Worm (Caenorhabditis elegans) whole organism, L4 larva: ENCODE measurements around the gene F26G5.1.
A peak's percentile ranks its signal among the peaks of the same experiment; 100 is the strongest.

Source experiments
- D1046.2 ChIP-seq: fragments of 200-800 bp; sonication (Bioruptor generic); IDR thresholded peaks from 2 replicates; pipeline ENCODE4 v1.3.6; 2022; ENCODE audit warnings: missing genetic modification characterization, missing compliant biosample characterization
- F49E8.2 ChIP-seq: sonication (generic microtip); optimal IDR thresholded peaks from 2 replicates; lab custom pipeline; 2016; ENCODE audit warnings: missing compliant biosample characterization, mild to moderate bottlenecking, missing genetic modification characterization, borderline replicate concordance
- aha-1 ChIP-seq: fragments of 150-350 bp; peaks from one replicate; lab custom pipeline; 2014; ENCODE audit warnings: missing biosample characterization, missing genetic modification characterization
- ceh-20 ChIP-seq: fragments of 200-800 bp; sonication (Bioruptor generic); IDR thresholded peaks from 2 replicates; pipeline ENCODE4 v1.3.6; 2022; ENCODE audit warnings: missing genetic modification reagents, missing genetic modification characterization, missing compliant biosample characterization
- ceh-32 ChIP-seq: sonication (generic microtip); optimal IDR thresholded peaks from 2 replicates; lab custom pipeline; 2016; ENCODE audit warnings: mild to moderate bottlenecking, missing genetic modification characterization, missing compliant biosample characterization; ENCODE audit not compliant: poor library complexity
- ceh-62 ChIP-seq: sonication (generic microtip); optimal IDR thresholded peaks from 2 replicates; lab custom pipeline; 2017; ENCODE audit warnings: missing biosample characterization, missing genetic modification characterization
- daf-12 ChIP-seq: fragments of 150-350 bp; optimal IDR thresholded peaks from 2 replicates; lab custom pipeline; 2014; ENCODE audit warnings: missing biosample characterization, missing genetic modification reagents, missing genetic modification characterization
- dmd-9 ChIP-seq: fragments of 200-800 bp; sonication (Bioruptor generic); IDR thresholded peaks from 2 replicates; pipeline ENCODE4 v1.3.6; 2022; ENCODE audit warnings: missing genetic modification reagents, missing genetic modification characterization, missing compliant biosample characterization
- duxl-1 ChIP-seq: sonication (generic microtip); optimal IDR thresholded peaks from 2 replicates; lab custom pipeline; 2016; ENCODE audit warnings: mild to moderate bottlenecking, missing genetic modification characterization, moderate library complexity, missing compliant biosample characterization; ENCODE audit not compliant: poor library complexity
- fos-1 ChIP-seq: fragments of 150-350 bp; optimal IDR thresholded peaks from 2 replicates; lab custom pipeline; 2014; ENCODE audit warnings: missing biosample characterization, missing genetic modification characterization
- hlh-11 ChIP-seq: fragments of 200-800 bp; sonication (Bioruptor generic); optimal IDR thresholded peaks from 2 replicates; lab custom pipeline; 2018; ENCODE audit warnings: mild to moderate bottlenecking, missing genetic modification characterization, missing compliant biosample characterization
- hlh-30 ChIP-seq: sonication (generic microtip); optimal IDR thresholded peaks from 2 replicates; lab custom pipeline; 2017; ENCODE audit warnings: antibody characterized with exemption, mild to moderate bottlenecking, missing genetic modification characterization, missing compliant biosample characterization; ENCODE audit not compliant: insufficient read depth
- hmg-1.1 ChIP-seq: fragments of 200-800 bp; sonication (Bioruptor generic); IDR thresholded peaks from 2 replicates; pipeline ENCODE4 v1.3.6; 2022; ENCODE audit warnings: missing genetic modification reagents, missing genetic modification characterization, missing compliant biosample characterization
- jun-1 ChIP-seq: fragments of 150-350 bp; optimal IDR thresholded peaks from 2 replicates; lab custom pipeline; 2014; ENCODE audit warnings: missing biosample characterization, missing genetic modification reagents, missing genetic modification characterization
- lin-13 ChIP-seq: fragments of 150-350 bp; optimal IDR thresholded peaks from 2 replicates; lab custom pipeline; 2014; ENCODE audit warnings: missing biosample characterization, missing genetic modification reagents, missing genetic modification characterization
- lin-15B ChIP-seq: fragments of 150-350 bp; sonication (generic microtip); optimal IDR thresholded peaks from 3 replicates; lab custom pipeline; 2014; ENCODE audit warnings: missing biosample characterization, missing genetic modification characterization
- lin-29 ChIP-seq: fragments of 200-800 bp; sonication (Bioruptor generic); IDR thresholded peaks from 2 replicates; pipeline ENCODE4 v1.3.6; 2022; ENCODE audit warnings: missing genetic modification reagents, missing genetic modification characterization, missing compliant biosample characterization
- lsy-2 ChIP-seq, 2 experiments: fragments of 150-350 bp in 1 of 2; sonication (generic microtip) in 1 of 2; optimal IDR thresholded peaks; 2 replicates each; lab custom pipeline; 2014 to 2017; ENCODE audit warnings: missing biosample characterization in 2 of 2, missing genetic modification characterization in 2 of 2
- mdl-1 ChIP-seq, 2 experiments: fragments of 150-350 bp in 1 of 2; sonication (generic microtip) in 1 of 2; optimal IDR thresholded peaks; 2 replicates each; lab custom pipeline; 2014 to 2017; ENCODE audit warnings: missing biosample characterization in 2 of 2, missing genetic modification characterization in 2 of 2
- mep-1 ChIP-seq: fragments of 150-350 bp; sonication (generic microtip); optimal IDR thresholded peaks from 3 replicates; lab custom pipeline; 2014; ENCODE audit warnings: missing biosample characterization, missing genetic modification characterization
- mes-2 ChIP-seq: sonication (generic microtip); optimal IDR thresholded peaks from 2 replicates; lab custom pipeline; 2016; ENCODE audit warnings: missing genotype, mild to moderate bottlenecking, missing genetic modification characterization, missing compliant biosample characterization; ENCODE audit not compliant: poor library complexity, severe bottlenecking
- nhr-10 ChIP-seq: fragments of 150-350 bp; optimal IDR thresholded peaks from 2 replicates; lab custom pipeline; 2014; ENCODE audit warnings: missing biosample characterization, missing genetic modification characterization
- nhr-111 ChIP-seq: fragments of 200-800 bp; sonication (Bioruptor generic); optimal IDR thresholded peaks from 2 replicates; lab custom pipeline; 2018; ENCODE audit warnings: mild to moderate bottlenecking, missing genetic modification characterization, missing compliant biosample characterization
- nhr-28 ChIP-seq: fragments of 150-350 bp; optimal IDR thresholded peaks from 2 replicates; lab custom pipeline; 2014; ENCODE audit warnings: missing biosample characterization, missing genetic modification characterization
- nhr-41 ChIP-seq: fragments of 200-800 bp; sonication (Bioruptor generic); IDR thresholded peaks from 2 replicates; pipeline ENCODE4 v1.3.6; 2022; ENCODE audit warnings: missing genetic modification reagents, missing genetic modification characterization, missing compliant biosample characterization
- pqm-1 ChIP-seq: sonication (generic microtip); optimal IDR thresholded peaks from 2 replicates; lab custom pipeline; 2017; ENCODE audit warnings: missing biosample characterization, missing genetic modification characterization
- snpc-1.2 ChIP-seq: fragments of 200-800 bp; sonication (Bioruptor generic); IDR thresholded peaks from 2 replicates; pipeline ENCODE4 v1.3.6; 2022; ENCODE audit warnings: missing genetic modification reagents, missing genetic modification characterization, missing compliant biosample characterization
- snpc-4 ChIP-seq: fragments of 150-350 bp; optimal IDR thresholded peaks from 2 replicates; lab custom pipeline; 2014; ENCODE audit warnings: missing biosample characterization, missing genetic modification characterization
- tag-97 ChIP-seq: fragments of 200-800 bp; sonication (Bioruptor generic); IDR thresholded peaks from 2 replicates; pipeline ENCODE4 v1.3.6; 2022; ENCODE audit warnings: missing genetic modification characterization, missing compliant biosample characterization
- unc-62 ChIP-seq, 3 experiments: fragments of 150-350 bp in 1 of 3; sonication (generic microtip); optimal IDR thresholded peaks in 2 of 3; peaks in 1 of 3; 1 replicate in 1 of 3; 2 replicates in 2 of 3; lab custom pipeline; 2014 to 2017; ENCODE audit warnings: missing biosample characterization in 3 of 3, missing genetic modification characterization in 3 of 3, missing genetic modification reagents in 3 of 3, missing genotype in 1 of 3
- zip-2 ChIP-seq: fragments of 150-350 bp; optimal IDR thresholded peaks from 2 replicates; lab custom pipeline; 2014; ENCODE audit warnings: missing biosample characterization, missing genetic modification characterization
- ztf-11 ChIP-seq: fragments of 150-350 bp; optimal IDR thresholded peaks from 2 replicates; lab custom pipeline; 2014; ENCODE audit warnings: missing biosample characterization, missing genetic modification characterization

Gene F26G5.1

DNA sequence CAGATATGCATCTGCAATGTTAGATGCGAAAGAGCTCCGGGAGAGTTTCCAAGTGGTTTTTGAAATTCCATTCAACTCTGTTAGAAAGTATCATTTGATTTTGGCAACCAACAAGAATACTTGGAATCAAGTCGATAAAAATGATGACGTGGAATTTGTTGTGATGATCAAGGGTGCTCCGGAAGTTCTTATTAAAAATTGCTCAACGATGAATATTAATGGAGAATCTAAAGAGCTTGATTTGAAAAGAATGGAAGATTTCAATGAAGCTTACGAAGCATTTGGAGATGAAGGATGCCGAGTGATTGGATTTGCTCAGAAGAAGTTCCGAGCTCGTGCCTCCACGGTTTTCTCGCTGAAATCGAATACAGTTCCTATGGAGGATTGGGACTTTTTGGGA lies 37.9 kb upstream of the F26G5.1 start:
- TF ChIP-seq dmd-9 (GFP tag; lab: Robert Waterston, UW) (no peak), unc-62 (GFP tag; optimal IDR thresholded peaks at IDR 0.05 in 1 of 2; lab: Kevin White, UChicago) (peak in 1 of 2 experiments; percentile 95), unc-62 (tag; optimal IDR thresholded peaks at IDR 0.05; lab: Kevin White, UChicago) (no peak)
- TF ChIP-seq, all 104 proteins: peak for 1

DNA sequence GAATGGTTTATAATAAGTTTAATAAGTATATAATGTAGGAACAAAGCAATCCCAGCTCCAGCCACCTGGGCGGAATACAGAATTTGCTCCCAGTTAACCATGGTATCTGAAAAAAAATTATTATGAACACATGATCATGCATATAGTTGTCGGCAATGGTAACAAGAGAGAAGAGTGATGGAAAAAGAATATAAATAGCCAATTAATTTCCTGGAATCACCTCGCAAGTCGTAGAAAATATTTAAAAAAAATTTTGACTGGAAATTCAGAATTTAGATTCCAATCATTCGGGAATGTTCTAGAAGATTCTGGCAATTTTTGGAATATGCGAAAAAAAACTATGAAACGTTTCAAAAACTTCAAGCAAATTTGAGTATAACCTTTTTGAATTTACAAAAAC lies 31.1 kb upstream of the F26G5.1 start, which contains the start of gene str-211:
Gene str-211, minus strand, starts transcription at position 101 of the 400 bp plus-strand sequence.
- TF ChIP-seq F49E8.2 (tag; lab: Kevin White, UChicago) = no peak
- no peak for TF ChIP-seq snpc-1.2 (GFP tag; lab: Robert Waterston, UW)
- no peak for TF ChIP-seq lin-29 (GFP tag; lab: Robert Waterston, UW)
- no peak for TF ChIP-seq nhr-28 (tag; lab: Kevin White, UChicago)
- no peak for TF ChIP-seq hmg-1.1 (GFP tag; lab: Robert Waterston, UW)
- no peak for TF ChIP-seq mes-2
- no peak for TF ChIP-seq duxl-1
- TF ChIP-seq daf-12 (tag; lab: Kevin White, UChicago) = no peak
- TF ChIP-seq zip-2 (tag; lab: Kevin White, UChicago) = no peak
- TF ChIP-seq ceh-20 (GFP tag; lab: Robert Waterston, UW) = no peak
- no peak for TF ChIP-seq nhr-10 (tag; lab: Kevin White, UChicago)

DNA sequence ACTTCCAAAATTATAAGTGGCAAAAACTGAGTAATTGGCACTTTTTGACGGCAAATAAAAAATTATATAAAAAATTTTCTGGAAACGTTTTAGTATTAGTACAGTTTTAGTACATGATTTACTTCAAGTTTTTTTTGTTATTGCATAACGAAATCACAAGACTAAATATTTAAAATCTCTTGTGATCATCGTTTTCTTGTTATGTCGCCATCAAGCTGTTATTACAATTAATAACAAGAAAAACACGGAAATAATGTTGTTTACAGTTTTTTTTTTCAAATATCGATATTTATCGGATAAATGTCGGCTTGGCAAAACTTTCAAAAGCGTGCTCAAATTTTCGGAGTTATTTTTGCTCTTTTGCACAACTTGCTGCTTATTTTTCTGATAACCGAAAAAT lies 26.6 kb upstream of the F26G5.1 start, which contains the start of gene str-209:
Gene str-209, plus strand, starts transcription at position 301 of the 400 bp plus-strand sequence.
- TF ChIP-seq hlh-30 (tag; lab: Kevin White, UChicago) (no peak), snpc-4 (no peak), mep-1 (tag; lab: Kevin White, UChicago) (no peak), D1046.2 (no peak), ztf-11 (tag; lab: Kevin White, UChicago) (no peak), F49E8.2 (tag; lab: Kevin White, UChicago) (no peak), ceh-62 (tag; lab: Kevin White, UChicago) (no peak), jun-1 (no peak), hlh-11 (tag; lab: Kevin White, UChicago) (no peak), mdl-1 (tag; optimal IDR thresholded peaks at IDR 0.05; lab: Kevin White, UChicago) (no peak), tag-97 (GFP tag; lab: Robert Waterston, UW) (no peak), pqm-1 (tag; lab: Kevin White, UChicago) (no peak), ceh-32 (tag; lab: Kevin White, UChicago) (no peak)

DNA sequence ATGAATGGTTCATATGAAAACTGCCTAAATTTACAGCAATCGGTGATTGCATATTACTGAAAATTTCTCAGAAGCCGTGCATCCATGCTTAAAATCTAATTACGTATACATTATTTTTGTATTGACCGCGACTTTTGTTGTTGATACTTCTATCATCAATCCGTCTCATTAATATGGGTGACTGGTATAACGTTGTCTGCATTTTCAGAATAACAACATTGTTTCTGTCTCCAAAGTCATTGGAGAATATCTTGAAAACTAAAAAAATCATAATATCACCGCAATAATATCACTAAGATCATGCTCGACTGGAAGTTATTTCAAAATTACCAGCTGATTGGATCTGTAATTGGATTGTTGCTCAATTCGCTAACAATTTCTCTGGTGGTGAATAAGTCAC lies 23.8 kb upstream of the F26G5.1 start, which contains the start of gene str-207:
Gene str-207, plus strand, starts transcription at position 301 of the 400 bp plus-strand sequence.
- TF ChIP-seq jun-1 (no peak), lin-13 (GFP tag; lab: Kevin White, UChicago) (no peak), fos-1 (tag; lab: Kevin White, UChicago) (no peak), lin-15B (tag; lab: Kevin White, UChicago) (no peak), lsy-2 (tag; optimal IDR thresholded peaks at IDR 0.05; lab: Kevin White, UChicago) (no peak)

DNA sequence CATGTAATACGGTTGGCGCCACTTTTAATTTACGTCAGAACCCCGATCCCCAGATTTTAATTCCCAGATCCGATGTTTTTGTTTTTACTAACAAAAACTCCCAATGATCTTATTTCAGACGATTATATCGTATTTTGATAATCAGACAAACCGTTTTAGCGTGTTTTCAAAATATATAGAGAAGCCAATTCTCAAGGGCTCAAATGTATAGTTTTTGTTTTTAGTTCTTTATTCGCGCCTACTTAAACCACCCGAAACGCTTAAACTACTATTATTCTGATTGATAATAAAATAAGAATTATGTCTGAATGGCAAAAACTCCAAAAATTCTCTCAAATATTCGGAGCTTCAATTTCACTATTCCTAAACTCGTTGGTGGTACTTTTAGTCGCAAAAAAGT lies 18.7 kb upstream of the F26G5.1 start, which contains the start of gene str-208:
Gene str-208, plus strand, starts transcription at position 301 of the 400 bp plus-strand sequence.
- TF ChIP-seq duxl-1 (no peak), aha-1 (tag; lab: Kevin White, UChicago) (peak; percentile 12), nhr-111 (no peak), nhr-41 (GFP tag; lab: Robert Waterston, UW) (no peak)
- TF ChIP-seq, all 104 proteins: peak for 1
